Fruit fly (Drosophila melanogaster): ENCODE data around the gene CG44153.

- TF ChIP-seq kay (GFP tag; ENCODE audit: borderline replicate concordance) (no peak), ovo (GFP tag; optimal IDR thresholded peaks at IDR 0.05) (no peak), CG7101 (tag; optimal IDR thresholded peaks at IDR 0.05) (peak; percentile 7), Hr96 (GFP tag; optimal IDR thresholded peaks at IDR 0.05) (peak; percentile 14), toe (GFP tag; optimal IDR thresholded peaks at IDR 0.05) (no peak), tj (GFP tag; optimal IDR thresholded peaks at IDR 0.05) (no peak), CG12768 (GFP tag; optimal IDR thresholded peaks at IDR 0.05) (peak; percentile 7), cnc (optimal IDR thresholded peaks at IDR 0.05) (no peak), CG5204 (GFP tag; optimal IDR thresholded peaks at IDR 0.05) (no peak)
Measured at dm6 chr2L:10144236-10144953, 35.7 kb downstream of the CG44153 start, which contains the start of gene CG4839.

Measured in whole organism, adult.